Worm (Caenorhabditis elegans) whole organism, mixed stage, embryonic: ENCODE measurements around the gene dbn-1.

Source experiments
- flh-1 ChIP-seq: fragments of 200-800 bp; sonication (Bioruptor generic); optimal IDR thresholded peaks from 2 replicates; lab custom pipeline; 2018; ENCODE audit warnings: mild to moderate bottlenecking, missing genetic modification characterization, moderate library complexity, missing compliant biosample characterization
- nhr-2 ChIP-seq: fragments of 150-350 bp; optimal IDR thresholded peaks from 2 replicates; lab custom pipeline; 2014; ENCODE audit warnings: missing biosample characterization, missing genetic modification characterization
- nhr-237 ChIP-seq: fragments of 150-350 bp; optimal IDR thresholded peaks from 2 replicates; lab custom pipeline; 2014; ENCODE audit warnings: missing biosample characterization, missing genetic modification characterization
- unc-62 ChIP-seq: fragments of 150-350 bp; optimal IDR thresholded peaks from 2 replicates; lab custom pipeline; 2014; ENCODE audit warnings: missing biosample characterization, missing genetic modification reagents, missing genetic modification characterization

DNA sequence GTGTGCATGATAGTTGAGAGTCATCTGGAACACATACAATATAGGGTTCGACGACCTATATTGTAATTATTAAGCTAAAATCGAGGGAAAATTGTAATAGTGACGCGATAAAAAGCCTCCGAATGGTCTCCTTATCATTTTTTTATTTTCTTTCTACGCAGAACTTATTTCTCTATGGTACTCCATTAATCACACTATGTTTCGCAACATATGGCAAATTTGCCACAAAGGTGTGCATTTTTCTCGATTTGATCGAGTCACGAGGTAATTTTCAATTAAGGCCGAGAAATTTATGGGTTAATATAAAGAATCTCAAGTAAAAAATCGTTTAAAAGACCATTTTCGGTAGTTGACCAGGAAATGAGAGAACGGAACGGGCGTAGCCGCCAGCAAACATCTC is at the start of gene dbn-1:
- no peak for TF ChIP-seq flh-1 (GFP tag; lab: Kevin White, UChicago)
- no peak for TF ChIP-seq nhr-2 (tag; lab: Kevin White, UChicago)
- TF ChIP-seq unc-62 (GFP tag; lab: Kevin White, UChicago): no peak
- TF ChIP-seq nhr-237: no peak
